Worm (Caenorhabditis elegans) whole organism, midembryonic: ENCODE measurements around the gene lact-7.

Source experiments
- T22C8.4 ChIP-seq: fragments of 200-800 bp; sonication (Bioruptor generic); IDR thresholded peaks from 2 replicates; pipeline ENCODE4 v1.3.6; 2022; ENCODE audit warnings: missing genetic modification characterization, missing compliant biosample characterization
- cog-1 ChIP-seq: sonication (generic microtip); optimal IDR thresholded peaks from 2 replicates; lab custom pipeline; 2016; ENCODE audit warnings: missing genetic modification characterization, missing compliant biosample characterization
- flt-1 ChIP-seq: fragments of 200-800 bp; sonication (Bioruptor generic); IDR thresholded peaks from 2 replicates; pipeline ENCODE4 v1.3.6; 2022; ENCODE audit warnings: missing genetic modification characterization, missing compliant biosample characterization
- klf-2 ChIP-seq: fragments of 200-800 bp; sonication (Bioruptor generic); conservative IDR thresholded peaks from 2 replicates; pipeline ENCODE4 v1.3.6; 2022; ENCODE audit warnings: missing genetic modification reagents, missing genetic modification characterization, missing compliant biosample characterization
- med-1 ChIP-seq: sonication (generic microtip); optimal IDR thresholded peaks from 2 replicates; lab custom pipeline; 2017; ENCODE audit warnings: missing genetic modification characterization, mild to moderate bottlenecking, missing compliant biosample characterization, antibody characterized with exemption, missing genetic modification reagents; ENCODE audit not compliant: insufficient read depth
- ref-1 ChIP-seq: fragments of 200-800 bp; sonication (Bioruptor generic); conservative IDR thresholded peaks from 2 replicates; pipeline ENCODE4 v1.3.6; 2022; ENCODE audit warnings: missing genetic modification reagents, missing genetic modification characterization, missing compliant biosample characterization
- tab-1 ChIP-seq: fragments of 200-800 bp; sonication (Bioruptor generic); IDR thresholded peaks from 2 replicates; pipeline ENCODE4 v1.3.6; 2022; ENCODE audit warnings: missing genetic modification characterization, missing compliant biosample characterization
- ztf-23 ChIP-seq: fragments of 200-800 bp; sonication (Bioruptor generic); IDR thresholded peaks from 2 replicates; pipeline ENCODE4 v1.3.6; 2022; ENCODE audit warnings: missing genetic modification reagents, missing genetic modification characterization, missing compliant biosample characterization
- ztf-29 ChIP-seq: fragments of 200-800 bp; sonication (Bioruptor generic); IDR thresholded peaks from 2 replicates; pipeline ENCODE4 v1.3.6; 2022; ENCODE audit warnings: missing genetic modification reagents, missing genetic modification characterization, missing compliant biosample characterization

DNA sequence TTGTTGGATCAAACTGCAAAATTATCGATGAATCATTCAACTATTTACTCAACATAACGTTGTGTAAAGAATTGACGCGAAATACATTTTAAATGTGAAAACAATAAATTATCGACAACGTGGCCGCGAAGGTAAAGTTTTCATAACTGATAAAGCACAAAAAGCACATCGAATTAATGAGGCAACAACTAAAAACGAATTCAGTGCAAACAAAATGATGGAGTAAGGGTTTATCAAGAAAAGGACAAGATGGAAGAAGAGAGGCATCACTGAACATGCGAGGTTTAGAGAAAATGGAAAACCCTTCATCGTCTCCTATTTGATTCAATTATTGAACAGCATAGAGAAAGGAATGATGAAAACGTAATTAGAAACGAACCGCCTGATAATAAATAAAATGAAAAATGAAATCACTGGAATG lies 35.1 kb upstream of the lact-7 start, which contains the start of gene D1053.4:
- no peak for TF ChIP-seq ztf-23
- no peak for TF ChIP-seq klf-2 (GFP tag; lab: Robert Waterston, UW)
- no peak for TF ChIP-seq flt-1 (GFP tag; lab: Robert Waterston, UW)
- no peak for TF ChIP-seq cog-1 (tag; lab: Kevin White, UChicago)
- TF ChIP-seq tab-1 (GFP tag; lab: Robert Waterston, UW): no peak
- TF ChIP-seq ref-1: no peak
- TF ChIP-seq ztf-29: no peak
- TF ChIP-seq med-1 (GFP tag; lab: Kevin White, UChicago): no peak
- TF ChIP-seq T22C8.4 (GFP tag; lab: Robert Waterston, UW): no peak
